Worm (Caenorhabditis elegans): ENCODE data around the gene upp-1.
"Not testable (repeated sequence)": the region's sequence is repeated elsewhere in the genome, so short reads cannot be mapped to it uniquely, and the experiment has no call there.

upp-1 gene

DNA sequence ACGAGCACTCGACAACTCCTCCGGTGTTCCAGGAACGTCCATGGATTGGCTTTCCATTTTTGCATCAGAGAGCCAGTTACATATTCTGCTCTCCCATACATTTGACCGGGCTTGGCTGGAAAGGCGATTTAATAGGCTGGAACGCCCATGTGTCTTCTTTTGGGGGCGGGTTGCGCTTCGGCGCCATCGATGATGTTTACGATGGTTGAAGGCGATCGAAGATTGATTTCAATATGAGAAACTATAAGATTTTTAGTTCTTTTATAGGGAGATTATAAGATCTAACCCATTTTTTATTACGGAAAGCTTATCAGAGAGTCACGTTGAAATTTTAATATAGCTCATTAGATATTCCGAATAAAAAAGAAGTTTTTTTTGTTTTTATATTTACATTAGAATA, 33.7 kb downstream of the upp-1 start, which contains the start of gene nsph-4.3 (continued):
- TF ChIP-seq zim-3 (tag; optimal IDR thresholded peaks at IDR 0.05) (no peak), ztf-18 (tag; optimal IDR thresholded peaks at IDR 0.05) (no peak), madf-10 (tag; optimal IDR thresholded peaks at IDR 0.05) (no peak)

DNA sequence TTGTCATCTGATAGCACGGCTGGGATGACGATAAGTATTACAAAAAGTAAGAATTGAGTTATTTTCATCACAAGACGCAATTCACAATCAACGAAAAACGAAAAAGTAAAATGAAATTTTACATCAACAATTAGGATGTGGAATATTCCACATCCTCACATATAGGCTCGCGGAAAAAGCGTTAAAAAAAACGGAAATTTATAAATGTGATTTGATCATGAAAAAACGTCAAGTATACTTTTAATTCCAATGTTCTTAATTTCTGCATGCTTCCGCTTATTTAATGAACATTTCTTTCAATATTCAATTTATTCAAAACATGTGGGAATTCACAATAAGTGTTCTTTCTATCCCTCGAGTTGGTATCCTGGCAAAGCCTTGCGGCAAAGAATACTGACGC, 34.7 kb downstream of the upp-1 start, which contains the start of gene T04A6.3:
Gene T04A6.3 (minus strand): TSS at position 101 of the 400 bp plus-strand sequence.
- TF ChIP-seq bed-2 (GFP tag; IDR thresholded peaks at IDR 0.05) (no peak), mxl-1 (tag; optimal IDR thresholded peaks at IDR 0.05) (no peak), lag-1 (GFP tag; IDR thresholded peaks at IDR 0.05) (no peak), cebp-1 (GFP tag; IDR thresholded peaks at IDR 0.05) (no peak), cebp-1 (tag; optimal IDR thresholded peaks at IDR 0.05) (no peak), let-526 (GFP tag; IDR thresholded peaks at IDR 0.05) (no peak)

DNA sequence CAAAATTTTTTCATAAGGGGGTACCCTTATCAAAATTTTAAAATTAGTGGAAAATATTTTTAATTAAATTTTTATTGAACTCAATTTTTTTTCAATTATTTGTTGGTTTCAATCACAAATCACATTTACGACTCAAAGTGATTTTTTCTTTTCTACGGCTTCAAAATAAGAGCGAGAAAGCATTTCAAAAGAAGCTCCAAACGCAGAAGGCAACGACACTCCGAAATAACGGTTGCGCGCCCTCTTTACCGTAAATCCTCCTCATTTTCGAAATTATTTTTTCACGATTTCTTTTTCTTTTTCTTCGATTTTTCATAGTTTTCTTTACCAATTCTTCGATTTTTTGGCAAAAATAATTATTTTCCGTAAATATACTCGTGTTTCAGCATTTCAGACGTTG, 41.8 kb downstream of the upp-1 start:
- TF ChIP-seq attf-3 (GFP tag; conservative IDR thresholded peaks at IDR 0.05): peak; percentile 86

DNA sequence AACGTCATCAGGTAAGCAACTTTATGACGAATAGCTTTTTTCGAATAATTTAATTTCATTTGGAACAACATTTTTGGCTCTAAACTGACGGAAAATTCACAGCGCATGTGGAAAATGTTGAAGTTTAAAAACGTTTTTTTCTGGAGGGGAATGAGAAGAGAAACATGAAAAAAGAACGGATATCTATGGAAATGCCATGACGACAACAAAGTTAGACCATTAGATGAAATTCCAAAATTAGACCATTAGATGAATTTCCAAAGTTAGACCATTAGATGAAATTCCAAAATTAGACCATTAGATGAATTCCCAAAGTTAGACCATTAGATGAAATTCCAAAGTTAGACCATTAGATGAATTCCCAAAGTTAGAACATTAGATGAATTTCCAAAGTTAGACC, 48.4 kb downstream of the upp-1 start, which contains the start of gene Y80D4G.2:
Gene Y80D4G.2 (minus strand): TSS at position 101 of the 400 bp plus-strand sequence.
- not testable (repeated sequence) for TF ChIP-seq fkh-3, mes-4, lin-40 (tag; optimal IDR thresholded peaks at IDR 0.05)

DNA sequence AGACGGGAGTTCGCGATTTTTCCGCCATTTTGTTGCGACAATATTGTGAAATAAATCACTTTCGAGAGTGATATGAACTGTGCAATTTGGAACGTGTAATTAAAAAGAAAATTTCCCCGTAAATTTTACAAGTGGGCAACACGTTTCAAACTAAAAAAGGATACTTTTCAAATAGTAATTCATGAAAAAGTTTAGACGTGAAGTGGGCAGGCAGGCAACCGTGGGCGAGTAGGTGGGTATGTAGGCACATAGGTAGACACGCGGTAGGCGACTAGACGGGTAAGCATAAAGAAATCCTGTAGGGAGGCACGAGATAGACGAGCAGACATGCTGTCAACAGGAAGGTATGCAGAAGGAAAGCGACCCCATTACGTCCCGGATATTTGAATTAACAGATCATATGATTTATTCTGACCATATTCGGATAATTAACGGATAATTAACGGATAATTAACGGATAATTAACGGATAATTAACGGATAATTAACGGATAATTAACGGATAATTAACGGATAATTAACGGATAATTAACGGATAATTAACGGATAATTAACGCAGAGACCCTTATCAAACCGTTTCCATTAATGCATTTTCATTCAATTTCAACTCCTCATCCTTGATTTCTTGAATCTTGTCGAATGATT, 49.5 kb downstream of the upp-1 start, which contains the start of gene R13A5.11:
Gene R13A5.11 (minus strand): TSS at position 51 of the 644 bp plus-strand sequence.
- TF ChIP-seq madf-3 (GFP tag; IDR thresholded peaks at IDR 0.05) (no peak), F57C9.4 (tag; optimal IDR thresholded peaks at IDR 0.05) (no peak), ceh-27 (GFP tag; optimal IDR thresholded peaks at IDR 0.05) (no peak), ztf-22 (GFP tag; optimal IDR thresholded peaks at IDR 0.05) (no peak), sea-2 (GFP tag; IDR thresholded peaks at IDR 0.05) (no peak), nhr-80 (tag; optimal IDR thresholded peaks at IDR 0.05) (no peak), K11D2.4 (GFP tag; IDR thresholded peaks at IDR 0.05) (no peak), tbx-9 (tag; optimal IDR thresholded peaks at IDR 0.05; ENCODE audit: borderline replicate concordance) (no peak), dpff-1 (tag; optimal IDR thresholded peaks at IDR 0.05) (no peak), ztf-3 (GFP tag; optimal IDR thresholded peaks at IDR 0.05) (no peak), unc-62 (GFP tag; optimal IDR thresholded peaks at IDR 0.05) (no peak), lin-54 (GFP tag; optimal IDR thresholded peaks at IDR 0.05) (no peak), pha-4 (tag; optimal IDR thresholded peaks at IDR 0.05) (no peak), Y56A3A.18 (GFP tag; IDR thresholded peaks at IDR 0.05) (no peak), lir-1 (GFP tag; conservative IDR thresholded peaks at IDR 0.05) (no peak), F57A8.1 (GFP tag; optimal IDR thresholded peaks at IDR 0.05) (no peak), F39B2.1 (GFP tag; IDR thresholded peaks at IDR 0.05) (no peak), chd-7 (tag; optimal IDR thresholded peaks at IDR 0.05) (no peak), rpc-1 (optimal IDR thresholded peaks at IDR 0.05) (no peak), rpc-1 (tag; optimal IDR thresholded peaks at IDR 0.05) (no peak), xnd-1 (tag; optimal IDR thresholded peaks at IDR 0.05) (no peak)

Data from whole organism, young adult.